Fruit fly (Drosophila melanogaster) whole organism, embryonic: Measurements from ENCODE around the gene CG15023.

ENCODE experiments used
- Awh ChIP-seq: fragments of 200-800 bp; sonication (Bioruptor generic); IDR thresholded peaks from 2 replicates; pipeline ENCODE4, ENCODE4 v1.3.6; 2022; ENCODE audit warnings: missing biosample characterization, missing genetic modification characterization
- CG10267 ChIP-seq: fragments of 200-800 bp; sonication (Bioruptor generic); optimal IDR thresholded peaks from 2 replicates; lab custom pipeline; 2018; ENCODE audit warnings: missing biosample characterization, mild to moderate bottlenecking, missing genetic modification characterization, moderate library complexity
- CG10979 ChIP-seq: fragments of 200-800 bp; sonication (Bioruptor generic); optimal IDR thresholded peaks from 2 replicates; lab custom pipeline; 2018; ENCODE audit warnings: missing biosample characterization, mild to moderate bottlenecking, missing genetic modification characterization, moderate library complexity
- CG11456 ChIP-seq: fragments of 200-800 bp; sonication (Bioruptor generic); IDR thresholded peaks from 3 replicates; pipeline ENCODE4 v1.3.6; 2022; ENCODE audit warnings: missing biosample characterization, missing genetic modification characterization
- CG11696 ChIP-seq: fragments of 200-800 bp; sonication (Bioruptor generic); IDR thresholded peaks from 2 replicates; pipeline ENCODE4 v1.3.6; 2022; ENCODE audit warnings: missing biosample characterization, missing genetic modification characterization
- CG12769 ChIP-seq: fragments of 200-800 bp; sonication (Bioruptor generic); optimal IDR thresholded peaks from 2 replicates; lab custom pipeline; 2019; ENCODE audit warnings: missing biosample characterization, mild to moderate bottlenecking, missing genetic modification characterization, moderate library complexity
- CG17612 ChIP-seq: fragments of 200-800 bp; sonication (Bioruptor generic); IDR thresholded peaks from 2 replicates; pipeline ENCODE4 v1.3.6; 2022; ENCODE audit warnings: missing biosample characterization, missing genetic modification characterization
- CG18476 ChIP-seq: fragments of 200-800 bp; sonication (Bioruptor generic); optimal IDR thresholded peaks from 2 replicates; lab custom pipeline; 2016; ENCODE audit warnings: missing biosample characterization, mild to moderate bottlenecking, missing genetic modification characterization
- CG6683 ChIP-seq: fragments of 200-800 bp; sonication (Bioruptor generic); optimal IDR thresholded peaks from 2 replicates; lab custom pipeline; 2017; ENCODE audit warnings: missing biosample characterization, mild to moderate bottlenecking, missing genetic modification characterization, missing genetic modification reagents
- CG8290 ChIP-seq, 3 experiments: fragments of 200-800 bp; sonication (Bioruptor generic); optimal IDR thresholded peaks; 2 replicates each; lab custom pipeline; 2016 to 2019; ENCODE audit warnings: missing biosample characterization in 3 of 3, missing genetic modification characterization in 3 of 3, mild to moderate bottlenecking in 2 of 3, moderate library complexity in 1 of 3
- CG9932 ChIP-seq: fragments of 200-800 bp; sonication (Bioruptor generic); IDR thresholded peaks from 2 replicates; pipeline ENCODE4 v1.3.6; 2022; ENCODE audit warnings: missing biosample characterization, missing genetic modification characterization
- Camta ChIP-seq: fragments of 200-800 bp; sonication (Bioruptor generic); optimal IDR thresholded peaks from 2 replicates; lab custom pipeline; 2016; ENCODE audit warnings: missing biosample characterization, missing genetic modification characterization
- Hr39 ChIP-seq: fragments of >200 bp; optimal IDR thresholded peaks from 2 replicates; lab custom pipeline; 2017
- Hr78 ChIP-seq, 2 experiments: fragments of 200-800 bp in 1 of 2; fragments of >200 bp in 1 of 2; sonication (Bioruptor generic) in 1 of 2; optimal IDR thresholded peaks; 2 replicates each; lab custom pipeline; 2017 to 2019; ENCODE audit warnings: missing biosample characterization in 2 of 2, missing genetic modification characterization in 2 of 2, mild to moderate bottlenecking in 1 of 2, moderate library complexity in 1 of 2
- Myb ChIP-seq: fragments of 200-800 bp; sonication (Bioruptor generic); optimal IDR thresholded peaks from 2 replicates; lab custom pipeline; 2016; ENCODE audit warnings: missing biosample characterization, missing genetic modification characterization
- Vsx1 ChIP-seq: fragments of 200-800 bp; sonication (Bioruptor generic); optimal IDR thresholded peaks from 2 replicates; lab custom pipeline; 2017; ENCODE audit warnings: missing biosample characterization, mild to moderate bottlenecking, missing genetic modification characterization, missing genetic modification reagents
- abd-A ChIP-seq: fragments of 200-800 bp; sonication (Bioruptor generic); optimal IDR thresholded peaks from 3 replicates; lab custom pipeline; 2019; ENCODE audit warnings: missing biosample characterization, mild to moderate bottlenecking, missing genetic modification characterization, moderate library complexity
- bab2 ChIP-seq: fragments of 200-800 bp; sonication (Bioruptor generic); optimal IDR thresholded peaks from 2 replicates; lab custom pipeline; 2016; ENCODE audit warnings: missing biosample characterization, missing genetic modification characterization
- cato ChIP-seq: fragments of 200-800 bp; sonication (Bioruptor generic); optimal IDR thresholded peaks from 2 replicates; lab custom pipeline; 2016; ENCODE audit warnings: missing biosample characterization, missing genetic modification characterization, borderline replicate concordance
- chinmo ChIP-seq: fragments of 200-800 bp; sonication (Bioruptor generic); IDR thresholded peaks from 4 replicates; pipeline ENCODE4 v1.3.6; 2022; ENCODE audit warnings: missing biosample characterization, missing genetic modification characterization; ENCODE audit not compliant: partially characterized antibody
- crol ChIP-seq: fragments of 200-800 bp; sonication (Bioruptor generic); IDR thresholded peaks from 2 replicates; pipeline ENCODE4 v1.3.6; 2022; ENCODE audit warnings: missing biosample characterization, missing genetic modification characterization
- disco-r ChIP-seq: fragments of 200-800 bp; sonication (Bioruptor generic); optimal IDR thresholded peaks from 2 replicates; lab custom pipeline; 2016; ENCODE audit warnings: missing biosample characterization, missing genetic modification characterization
- gcm2 ChIP-seq: fragments of 200-800 bp; sonication (Bioruptor generic); optimal IDR thresholded peaks from 2 replicates; lab custom pipeline; 2016; ENCODE audit warnings: missing biosample characterization, missing genetic modification characterization
- mirr ChIP-seq: fragments of 200-800 bp; sonication (Bioruptor generic); optimal IDR thresholded peaks from 3 replicates; lab custom pipeline; 2018; ENCODE audit warnings: missing biosample characterization, mild to moderate bottlenecking, missing genetic modification characterization
- odd ChIP-seq: fragments of 200-800 bp; sonication (Bioruptor generic); optimal IDR thresholded peaks from 2 replicates; lab custom pipeline; 2017; ENCODE audit warnings: missing biosample characterization, mild to moderate bottlenecking, missing genetic modification characterization
- pros ChIP-seq: fragments of 200-800 bp; sonication (Bioruptor generic); optimal IDR thresholded peaks from 3 replicates; lab custom pipeline; 2019; ENCODE audit warnings: missing biosample characterization, mild to moderate bottlenecking, missing genetic modification characterization, moderate library complexity
- salm ChIP-seq: fragments of 200-800 bp; sonication (Bioruptor generic); optimal IDR thresholded peaks from 2 replicates; lab custom pipeline; 2018; ENCODE audit warnings: missing biosample characterization, mild to moderate bottlenecking, missing genetic modification characterization
- sd ChIP-seq: fragments of 200-800 bp; sonication (Bioruptor generic); optimal IDR thresholded peaks from 3 replicates; lab custom pipeline; 2018; ENCODE audit warnings: missing biosample characterization, mild to moderate bottlenecking, missing genetic modification characterization, moderate library complexity
- sens ChIP-seq: fragments of 200-800 bp; sonication (Bioruptor generic); peaks from one replicate; lab custom pipeline; 2016; ENCODE audit warnings: missing biosample characterization, missing genetic modification characterization
- sr ChIP-seq: fragments of 200-800 bp; sonication (Bioruptor generic); IDR thresholded peaks from 3 replicates; pipeline ENCODE4 v1.3.6; 2022; ENCODE audit warnings: missing biosample characterization, missing genetic modification characterization
- tgo ChIP-seq: fragments of 200-800 bp; sonication (Bioruptor generic); IDR thresholded peaks from 3 replicates; pipeline ENCODE4 v1.3.6; 2022; ENCODE audit warnings: missing biosample characterization, missing genetic modification characterization
- vvl ChIP-seq: fragments of 200-800 bp; sonication (Bioruptor generic); IDR thresholded peaks from 2 replicates; pipeline ENCODE4 v1.3.6; 2022; ENCODE audit warnings: missing biosample characterization, missing genetic modification characterization

Gene CG15023

dm6 chr3L:4471449-4471848, 10.1 kb upstream of the CG15023 start, which contains the start of gene CG32248:
TSS of gene CG32248 (plus strand) at chr3L:4471749.
- TF ChIP-seq CG6683 (GFP tag; lab: Kevin White, UChicago) (no peak), disco-r (no peak)

DNA sequence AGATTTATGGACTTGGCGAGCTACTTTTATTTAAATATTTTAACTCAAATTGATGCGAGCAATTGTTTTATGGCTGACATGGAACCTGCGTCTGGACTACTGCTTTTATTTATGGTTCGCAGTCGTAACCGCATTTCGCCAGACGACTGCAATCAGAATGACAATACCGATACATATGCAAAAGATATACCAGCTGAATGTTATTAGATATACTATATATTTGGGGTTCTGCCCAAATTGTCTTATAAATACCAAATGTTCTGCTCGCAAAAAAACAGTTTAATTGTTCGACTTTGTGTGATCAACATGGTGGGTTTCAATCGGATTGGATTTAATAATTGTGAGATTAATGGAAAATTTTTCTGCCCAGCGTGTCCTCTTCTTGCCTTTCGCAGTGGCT, 8.4 kb upstream of the CG15023 start, which contains the start of gene CG32249:
Gene CG32249, plus strand, starts transcription at position 301 of the 400 bp plus-strand sequence.
- TF ChIP-seq salm (tag; lab: Kevin White, UChicago) = no peak
- no peak for TF ChIP-seq CG11696 (GFP tag; lab: Robert Waterston, UW)
- TF ChIP-seq CG9932 (GFP tag; lab: Robert Waterston, UW) = no peak
- TF ChIP-seq cato (GFP tag; lab: Kevin White, UChicago) = no peak

dm6 chr3L:4466530-4466929, 5.2 kb upstream of the CG15023 start, which contains the start of gene CG32241:
TSS of gene CG32241 (minus strand) at chr3L:4466630.
- TF ChIP-seq CG6683 (GFP tag; lab: Kevin White, UChicago) = no peak

- peak; percentile 92; the same call in 2 of the 4 replicates for TF ChIP-seq chinmo (GFP tag; lab: Robert Waterston, UW)
- peak; percentile 6 for TF ChIP-seq mirr (GFP tag; lab: Kevin White, UChicago)
- 0 out of 2 replicates have a peak, but pooled peaks have one; percentile 7 for TF ChIP-seq Awh (GFP tag; lab: Robert Waterston, UW)
- no peak for TF ChIP-seq gcm2 (GFP tag; lab: Kevin White, UChicago)
- peak in 1 of 2 experiments; percentile 78 for TF ChIP-seq Hr78 (GFP tag; optimal IDR thresholded peaks at IDR 0.05; lab: Kevin White, UChicago)
- no peak for TF ChIP-seq CG8290 (GFP tag; optimal IDR thresholded peaks at IDR 0.05; lab: Kevin White, UChicago)
- TF ChIP-seq CG8290 (tag; optimal IDR thresholded peaks at IDR 0.05; lab: Kevin White, UChicago) = peak in 1 of 2 experiments; percentile 24
- TF ChIP-seq CG12769 (tag; lab: Kevin White, UChicago) = peak; percentile 1
- no peak for TF ChIP-seq odd (GFP tag; lab: Kevin White, UChicago)
- peak; percentile 83 for TF ChIP-seq pros
- TF ChIP-seq CG10979 = no peak
- peak; percentile 38 for TF ChIP-seq sens
These were observed 2.5 kb upstream of the CG15023 start, which contains the start of gene CG15024 for dm6 chr3L:4463773-4464301. TSS of gene CG15024 (minus strand) at chr3L:4463823.

DNA sequence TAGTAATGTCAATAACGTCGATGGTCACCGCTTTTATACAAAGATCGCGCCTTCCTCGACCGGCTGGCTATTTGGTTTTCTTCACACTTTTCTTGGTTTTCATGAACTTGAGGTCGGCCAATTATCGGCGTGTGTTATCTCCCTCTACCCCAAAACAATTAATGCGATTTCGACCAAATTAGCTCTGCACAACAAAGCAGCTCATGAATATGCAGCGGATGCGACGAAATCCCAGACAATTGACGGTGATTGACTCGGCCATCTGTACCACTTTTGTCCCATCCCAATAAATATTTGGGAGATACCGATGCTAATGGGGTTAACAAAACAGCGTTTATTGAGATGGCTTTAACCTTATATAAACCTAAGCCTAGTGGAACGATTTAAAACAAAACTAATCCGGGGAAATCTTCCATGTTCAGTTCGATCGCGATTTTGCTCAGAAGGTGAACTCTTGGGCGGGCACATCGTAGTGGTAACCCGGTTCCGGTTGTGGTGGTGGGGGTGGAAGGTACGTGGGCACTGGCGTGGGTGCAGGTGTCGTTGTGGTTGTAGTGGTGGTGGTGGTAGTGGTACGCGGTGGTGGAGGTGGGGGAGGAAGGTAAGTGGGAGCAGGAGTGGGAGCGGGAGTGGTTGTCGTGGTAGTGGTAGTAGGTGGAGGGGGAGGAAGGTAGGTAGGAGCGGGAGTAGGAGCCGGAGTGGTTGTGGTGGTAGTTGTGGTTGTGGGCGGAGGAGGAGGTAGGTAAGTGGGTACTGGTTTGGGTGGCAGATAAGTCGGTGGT, 806 bp downstream of the CG15023 start, which contains the start of gene CG15022:
Gene CG15022, minus strand, starts transcription at position 11 of the 782 bp plus-strand sequence.
- peak; percentile 87 for TF ChIP-seq Awh (GFP tag; lab: Robert Waterston, UW)
- peak; percentile 21 for TF ChIP-seq abd-A (tag; lab: Kevin White, UChicago)
- no peak for TF ChIP-seq tgo
- peak; percentile 38 for TF ChIP-seq sd (tag; lab: Kevin White, UChicago)
- TF ChIP-seq sr (GFP tag; lab: Robert Waterston, UW) = peak; percentile 58; the same call in 1 of the 3 replicates
- 0 out of 2 replicates have a peak, but pooled peaks have one; percentile 11 for TF ChIP-seq CG17612 (GFP tag; lab: Robert Waterston, UW)
- peak; percentile 55 for TF ChIP-seq pros
- peak; percentile 79 for TF ChIP-seq vvl
- peak; percentile 49; the same call in 1 of the 2 replicates for TF ChIP-seq crol (GFP tag; lab: Robert Waterston, UW)
- no peak for TF ChIP-seq Myb (GFP tag; lab: Kevin White, UChicago)
- TF ChIP-seq CG10267 (tag; lab: Kevin White, UChicago) = no peak
- peak; percentile 65 for TF ChIP-seq CG12769 (tag; lab: Kevin White, UChicago)
- TF ChIP-seq Hr78 (GFP tag; optimal IDR thresholded peaks at IDR 0.05; lab: Kevin White, UChicago) = peak in 1 of 2 experiments; percentile 34
- peak; percentile 38 for TF ChIP-seq Vsx1 (GFP tag; lab: Kevin White, UChicago)
- no peak for TF ChIP-seq CG18476
- peak; percentile 66 for TF ChIP-seq Hr39 (lab: Kevin White, UChicago)
- no peak for TF ChIP-seq bab2 (GFP tag; lab: Kevin White, UChicago)
- TF ChIP-seq Camta = no peak
- 0 out of 3 replicates have a peak, but pooled peaks have one; percentile 12 for TF ChIP-seq CG11456
